Worm (Caenorhabditis elegans): ENCODE data around the gene set-16.

The set-16 gene

DNA sequence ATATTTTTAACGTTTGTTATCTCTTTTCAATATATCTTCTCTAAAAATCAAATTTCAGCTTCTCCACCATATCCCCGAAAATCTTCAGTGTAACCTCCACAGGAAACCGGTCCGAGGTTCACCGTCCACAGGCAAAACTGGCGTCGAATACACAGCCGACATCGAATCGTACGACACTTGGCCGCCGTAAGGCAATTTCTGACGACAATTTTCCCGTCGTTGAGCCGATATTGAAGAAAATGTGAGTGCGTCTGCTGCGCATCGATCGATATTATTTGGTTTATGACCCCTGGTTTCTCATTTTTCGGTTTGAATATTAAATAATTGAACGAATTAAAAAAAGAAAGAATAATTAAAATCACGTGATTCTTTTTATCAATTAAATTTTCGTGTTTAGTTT, 43.5 kb downstream of the set-16 start, which contains the start of gene cul-2:
cul-2 (plus strand) TSS at position 59 of the 400 bp plus-strand sequence.
- TF ChIP-seq nhr-2 (tag; optimal IDR thresholded peaks at IDR 0.05) (no peak), elt-1 (tag; optimal IDR thresholded peaks at IDR 0.05; ENCODE audit: borderline replicate concordance, insufficient read depth) (no peak), lin-13 (tag; optimal IDR thresholded peaks at IDR 0.05) (no peak), hlh-1 (tag; optimal IDR thresholded peaks at IDR 0.05) (no peak), elt-3 (tag; optimal IDR thresholded peaks at IDR 0.05) (no peak), mep-1 (tag; optimal IDR thresholded peaks at IDR 0.05) (peak; percentile 44), ces-1 (GFP tag; optimal IDR thresholded peaks at IDR 0.05) (peak; percentile 15), cnd-1 (tag; optimal IDR thresholded peaks at IDR 0.05) (no peak), pha-4 (tag; optimal IDR thresholded peaks at IDR 0.05) (peak; percentile 7), nhr-237 (tag; optimal IDR thresholded peaks at IDR 0.05) (no peak), ceh-39 (tag; optimal IDR thresholded peaks at IDR 0.05) (peak; percentile 49), mab-5 (tag; optimal IDR thresholded peaks at IDR 0.05) (no peak)

DNA sequence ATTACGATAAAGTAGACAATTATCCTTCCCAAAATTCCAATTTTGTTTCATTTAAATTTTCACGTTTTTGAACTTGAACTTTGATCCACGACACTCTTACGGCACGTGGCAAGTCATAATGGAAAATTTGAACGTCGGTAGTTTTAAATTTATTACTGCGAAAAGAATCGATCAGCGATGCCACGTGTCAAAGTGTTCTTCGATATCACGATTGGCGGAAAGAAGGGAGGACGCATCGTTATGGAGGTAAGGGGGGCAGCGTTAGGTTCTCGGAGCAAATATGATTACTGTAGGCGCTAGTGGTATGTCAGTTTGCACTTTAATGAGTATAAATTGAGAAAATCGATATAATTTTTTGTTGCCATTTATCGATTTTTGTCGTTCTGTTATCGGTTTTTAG, 48.8 kb downstream of the set-16 start, which contains the start of gene cyn-2:
cyn-2 (plus strand) TSS at position 114 of the 400 bp plus-strand sequence.
- no peak for TF ChIP-seq M03D4.4 (tag; optimal IDR thresholded peaks at IDR 0.05)
- TF ChIP-seq zip-8 (tag; optimal IDR thresholded peaks at IDR 0.05), result no peak
- no peak for TF ChIP-seq ztf-11 (tag; optimal IDR thresholded peaks at IDR 0.05)
- TF ChIP-seq lin-13 (tag; optimal IDR thresholded peaks at IDR 0.05), result no peak
- TF ChIP-seq nhr-12 (tag; optimal IDR thresholded peaks at IDR 0.05), result no peak
- no peak for TF ChIP-seq snpc-4 (tag; optimal IDR thresholded peaks at IDR 0.05)
- TF ChIP-seq ceh-43 (GFP tag; optimal IDR thresholded peaks at IDR 0.05), result no peak
- TF ChIP-seq pha-4 (tag; optimal IDR thresholded peaks at IDR 0.05), result no peak
- TF ChIP-seq mab-5 (tag; optimal IDR thresholded peaks at IDR 0.05), result no peak
- TF ChIP-seq unc-62 (GFP tag; optimal IDR thresholded peaks at IDR 0.05), result no peak
- no peak for TF ChIP-seq ces-1 (GFP tag; optimal IDR thresholded peaks at IDR 0.05)
- TF ChIP-seq bed-3 (GFP tag; optimal IDR thresholded peaks at IDR 0.05), result no peak
- no peak for TF ChIP-seq nhr-28 (tag; optimal IDR thresholded peaks at IDR 0.05)

DNA sequence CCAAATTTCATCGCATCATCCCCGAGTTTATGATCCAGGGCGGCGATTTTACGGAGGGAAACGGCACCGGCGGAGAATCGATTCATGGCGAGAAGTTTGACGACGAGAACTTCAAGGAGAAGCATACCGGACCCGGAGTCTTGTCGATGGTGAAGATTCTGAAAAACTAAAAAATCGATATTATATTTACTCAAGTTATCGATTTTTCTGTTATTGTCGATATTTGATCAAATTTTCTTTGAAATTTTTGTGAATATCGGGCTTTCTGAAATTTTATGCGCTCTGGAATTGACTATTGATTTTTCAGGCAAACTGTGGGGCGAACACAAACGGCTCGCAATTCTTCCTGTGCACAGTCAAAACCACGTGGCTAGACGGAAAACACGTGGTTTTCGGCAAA, 49.5 kb downstream of the set-16 start:
- no peak for TF ChIP-seq lin-32 (GFP tag; optimal IDR thresholded peaks at IDR 0.05)
- no peak for TF ChIP-seq mab-5 (tag; optimal IDR thresholded peaks at IDR 0.05)

- TF ChIP-seq cnd-1 (tag; optimal IDR thresholded peaks at IDR 0.05) (peak; percentile 53), ceh-43 (GFP tag; optimal IDR thresholded peaks at IDR 0.05) (no peak), unc-120 (tag; optimal IDR thresholded peaks at IDR 0.05; ENCODE audit: poor library complexity, severe bottlenecking) (peak; percentile 52), pha-4 (tag; optimal IDR thresholded peaks at IDR 0.05) (peak; percentile 59)
These were observed 50.3 kb downstream of the set-16 start for ce11 chrIII:13694048-13694447.

- TF ChIP-seq elt-1 (tag; optimal IDR thresholded peaks at IDR 0.05; ENCODE audit: borderline replicate concordance, insufficient read depth), result no peak
- TF ChIP-seq pha-4 (tag; optimal IDR thresholded peaks at IDR 0.05), result no peak
- TF ChIP-seq unc-120 (tag; optimal IDR thresholded peaks at IDR 0.05; ENCODE audit: poor library complexity, severe bottlenecking), result no peak
- TF ChIP-seq blmp-1 (tag; optimal IDR thresholded peaks at IDR 0.05), result peak; percentile 78
These were observed 51.9 kb downstream of the set-16 start for ce11 chrIII:13695588-13695987.

- TF ChIP-seq snpc-4 (tag; optimal IDR thresholded peaks at IDR 0.05), result no peak
- TF ChIP-seq hlh-1 (tag; optimal IDR thresholded peaks at IDR 0.05), result peak; percentile 46
- no peak for TF ChIP-seq blmp-1 (tag; optimal IDR thresholded peaks at IDR 0.05)
- no peak for TF ChIP-seq zip-8 (tag; optimal IDR thresholded peaks at IDR 0.05)
- TF ChIP-seq mls-2 (tag; optimal IDR thresholded peaks at IDR 0.05), result peak; percentile 14
- peak; percentile 31 for TF ChIP-seq ces-1 (GFP tag; optimal IDR thresholded peaks at IDR 0.05)
These were observed 54.1 kb downstream of the set-16 start for ce11 chrIII:13697822-13698221.

ce11 chrIII:13701691-13702090, 58.0 kb downstream of the set-16 start, which contains the start of gene lit-1:
Gene lit-1 (plus strand): TSS chrIII:13701991.
- TF ChIP-seq lin-13 (tag; optimal IDR thresholded peaks at IDR 0.05) (no peak), drap-1 (GFP tag; optimal IDR thresholded peaks at IDR 0.05) (no peak), blmp-1 (tag; optimal IDR thresholded peaks at IDR 0.05) (no peak), ces-1 (GFP tag; optimal IDR thresholded peaks at IDR 0.05) (no peak), sem-2 (GFP tag; optimal IDR thresholded peaks at IDR 0.05) (no peak)
